Fruit fly (Drosophila melanogaster): ENCODE measurements around the gene Rbcn-3B.
A peak's percentile ranks its signal among the peaks of the same experiment; 100 is the strongest.

Rbcn-3B gene

DNA sequence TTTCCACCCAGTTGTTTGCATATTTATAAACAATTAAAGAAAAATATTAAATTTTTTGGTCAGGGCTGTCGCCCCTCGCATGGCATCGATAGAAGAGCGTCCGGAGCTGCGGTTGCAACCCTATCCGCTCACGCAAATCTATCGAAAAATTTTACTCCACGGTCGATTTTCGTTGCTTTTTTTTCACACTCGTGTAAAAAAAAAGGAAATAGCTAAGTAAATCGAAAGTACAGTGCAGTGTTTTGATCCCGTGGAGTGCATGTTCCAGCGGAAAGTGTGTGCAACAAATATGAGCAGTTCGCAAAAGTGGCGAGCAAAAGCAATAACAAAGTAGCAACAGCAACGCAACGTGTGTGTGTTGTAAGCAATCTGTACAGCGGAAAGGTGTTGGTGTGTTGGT, at the start of gene Rbcn-3B, which contains the start of gene Edem1 (continued):
- TF ChIP-seq spab (GFP tag; optimal IDR thresholded peaks at IDR 0.05) (no peak), CG6854 (GFP tag; optimal IDR thresholded peaks at IDR 0.05) (peak; percentile 27), CG34406 (GFP tag; optimal IDR thresholded peaks at IDR 0.05) (no peak), svp (GFP tag) (peak; percentile 67)

DNA sequence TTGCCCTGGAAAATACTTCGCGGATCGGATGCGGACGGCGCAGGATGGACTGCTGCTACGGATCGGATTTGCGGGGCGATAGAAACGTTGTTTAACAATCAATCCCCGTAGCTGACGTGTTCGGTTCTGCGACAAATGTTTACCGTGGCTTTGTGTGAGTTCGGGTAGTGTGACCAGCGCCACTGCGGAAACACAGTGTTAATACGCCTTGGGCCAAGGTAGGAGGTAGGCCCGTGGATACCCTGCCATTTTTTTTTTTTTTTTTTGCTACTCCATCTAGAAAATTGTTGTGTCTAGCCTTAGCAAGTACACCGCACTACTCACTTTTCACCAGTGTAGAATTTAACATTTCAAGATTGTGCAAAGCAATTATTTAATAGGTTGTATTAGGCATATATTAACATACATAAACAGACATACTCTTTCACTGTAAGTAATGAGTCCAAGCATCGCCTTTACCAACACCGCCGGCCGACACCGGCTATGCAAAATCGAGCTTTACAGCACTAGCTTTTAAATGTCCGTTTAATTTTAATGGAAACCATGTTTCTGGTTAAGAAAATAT, 47.0 kb upstream of the Rbcn-3B start, which contains the start of gene deltaCOP:
Gene deltaCOP, minus strand, starts transcription at position 171 of the 565 bp plus-strand sequence.
- TF ChIP-seq salr (GFP tag; optimal IDR thresholded peaks at IDR 0.05), result no peak
- peak; percentile 97 for TF ChIP-seq Eip78C (GFP tag)
- peak; percentile 83 for TF ChIP-seq CG34406 (GFP tag; optimal IDR thresholded peaks at IDR 0.05)
- no peak for TF ChIP-seq Hr4 (GFP tag; optimal IDR thresholded peaks at IDR 0.05)
- peak; percentile 72; the same call in 2 of the 3 replicates for TF ChIP-seq eg (GFP tag; IDR thresholded peaks at IDR 0.05)
- peak; percentile 70 for TF ChIP-seq CG8319 (GFP tag; optimal IDR thresholded peaks at IDR 0.05)
- TF ChIP-seq esn (GFP tag; optimal IDR thresholded peaks at IDR 0.05), result peak; percentile 92
- peak in 1 of 2 experiments; percentile 80 for TF ChIP-seq ss (GFP tag; optimal IDR thresholded peaks at IDR 0.05)
- peak; percentile 90 for TF ChIP-seq topi (GFP tag; optimal IDR thresholded peaks at IDR 0.05)
- TF ChIP-seq fkh (GFP tag; optimal IDR thresholded peaks at IDR 0.05), result no peak
- peak; percentile 92 for TF ChIP-seq CG31627 (GFP tag; optimal IDR thresholded peaks at IDR 0.05)
- TF ChIP-seq CG8119 (GFP tag; IDR thresholded peaks at IDR 0.05), result peak; percentile 73; the same call in 2 of the 3 replicates
- peak; percentile 77 for TF ChIP-seq Lpt (GFP tag; optimal IDR thresholded peaks at IDR 0.05)
- peak; percentile 16 for TF ChIP-seq CG6854 (GFP tag; optimal IDR thresholded peaks at IDR 0.05)
- peak; percentile 90 for TF ChIP-seq Hr39 (GFP tag; optimal IDR thresholded peaks at IDR 0.05)
- TF ChIP-seq lz (GFP tag; optimal IDR thresholded peaks at IDR 0.05), result peak; percentile 91
- TF ChIP-seq CG3032 (tag; optimal IDR thresholded peaks at IDR 0.05), result peak; percentile 76
- peak; percentile 89 for TF ChIP-seq Eip75B (GFP tag; optimal IDR thresholded peaks at IDR 0.05)
- no peak for TF ChIP-seq CG11902 (GFP tag; optimal IDR thresholded peaks at IDR 0.05)
- no peak for TF ChIP-seq dac (GFP tag; optimal IDR thresholded peaks at IDR 0.05)
- peak; percentile 77 for TF ChIP-seq Gug (GFP tag; IDR thresholded peaks at IDR 0.05)
- no peak for TF ChIP-seq CG9139 (GFP tag; optimal IDR thresholded peaks at IDR 0.05)
- no peak for TF ChIP-seq CG10631 (GFP tag; optimal IDR thresholded peaks at IDR 0.05)
- TF ChIP-seq CG6808 (GFP tag; optimal IDR thresholded peaks at IDR 0.05), result no peak
- TF ChIP-seq CG11294 (GFP tag; IDR thresholded peaks at IDR 0.05), result peak; percentile 72
- no peak for TF ChIP-seq Blimp-1 (GFP tag; optimal IDR thresholded peaks at IDR 0.05)
- peak; percentile 89 for TF ChIP-seq cyc (GFP tag; optimal IDR thresholded peaks at IDR 0.05)
- TF ChIP-seq Hr38 (GFP tag; optimal IDR thresholded peaks at IDR 0.05), result peak; percentile 23
- no peak for TF ChIP-seq spab (GFP tag; optimal IDR thresholded peaks at IDR 0.05)
- peak; percentile 87 for TF ChIP-seq CG32006 (GFP tag; optimal IDR thresholded peaks at IDR 0.05)
- peak; percentile 74 for TF ChIP-seq fd59A (GFP tag; optimal IDR thresholded peaks at IDR 0.05)
- no peak for TF ChIP-seq vri (GFP tag; optimal IDR thresholded peaks at IDR 0.05)
- TF ChIP-seq Met (GFP tag; optimal IDR thresholded peaks at IDR 0.05), result no peak
- peak; percentile 88 for TF ChIP-seq CG6792 (GFP tag; optimal IDR thresholded peaks at IDR 0.05)
- TF ChIP-seq CG7368 (GFP tag; optimal IDR thresholded peaks at IDR 0.05), result peak; percentile 77
- TF ChIP-seq fd85E (GFP tag; optimal IDR thresholded peaks at IDR 0.05), result no peak
- no peak for TF ChIP-seq CG4318 (GFP tag; optimal IDR thresholded peaks at IDR 0.05)
- TF ChIP-seq CG15336 (GFP tag; IDR thresholded peaks at IDR 0.05), result peak; percentile 76
- no peak for TF ChIP-seq CG6276 (GFP tag; optimal IDR thresholded peaks at IDR 0.05)
- TF ChIP-seq CG6163 (GFP tag; IDR thresholded peaks at IDR 0.05), result peak; percentile 82
- peak; percentile 81 for TF ChIP-seq net (GFP tag; optimal IDR thresholded peaks at IDR 0.05)
- TF ChIP-seq CG1621 (tag; optimal IDR thresholded peaks at IDR 0.05), result peak; percentile 47
- TF ChIP-seq CG11762 (GFP tag; optimal IDR thresholded peaks at IDR 0.05; ENCODE audit: insufficient read depth), result peak; percentile 70
- no peak for TF ChIP-seq pdm3 (GFP tag; optimal IDR thresholded peaks at IDR 0.05)
- TF ChIP-seq Sox15 (GFP tag; optimal IDR thresholded peaks at IDR 0.05), result peak; percentile 84
- peak; percentile 93 for TF ChIP-seq Sox14 (GFP tag; optimal IDR thresholded peaks at IDR 0.05)
- TF ChIP-seq Ets96B (tag; optimal IDR thresholded peaks at IDR 0.05), result peak; percentile 72
- peak; percentile 87 for TF ChIP-seq CG3919 (GFP tag; optimal IDR thresholded peaks at IDR 0.05)
